Worm (Caenorhabditis elegans): ENCODE data around the gene C40A11.4.

The C40A11.4 gene

ce11 chrII:2168374-2168773, 31.2 kb downstream of the C40A11.4 start, which contains the start of gene fbxb-38:
TSS of gene fbxb-38 (minus strand) at chrII:2168763.
- TF ChIP-seq mep-1 (tag; optimal IDR thresholded peaks at IDR 0.05) (no peak), mab-5 (tag; optimal IDR thresholded peaks at IDR 0.05) (no peak), sem-2 (GFP tag; optimal IDR thresholded peaks at IDR 0.05) (no peak), cnd-1 (tag; optimal IDR thresholded peaks at IDR 0.05) (no peak), pha-4 (tag; optimal IDR thresholded peaks at IDR 0.05) (no peak), snpc-4 (tag; optimal IDR thresholded peaks at IDR 0.05) (no peak), bed-3 (GFP tag; optimal IDR thresholded peaks at IDR 0.05) (no peak), ces-1 (GFP tag; optimal IDR thresholded peaks at IDR 0.05) (no peak), lin-13 (tag; optimal IDR thresholded peaks at IDR 0.05) (no peak), elt-1 (tag; optimal IDR thresholded peaks at IDR 0.05; ENCODE audit: borderline replicate concordance, insufficient read depth) (no peak), nhr-237 (tag; optimal IDR thresholded peaks at IDR 0.05) (no peak), M03D4.4 (tag; optimal IDR thresholded peaks at IDR 0.05) (no peak)

- TF ChIP-seq sptf-1 (tag; optimal IDR thresholded peaks at IDR 0.05) (no peak), ham-2 (GFP tag; optimal IDR thresholded peaks at IDR 0.05) (no peak)
Observed at ce11 chrII:2170085-2170484, 32.9 kb downstream of the C40A11.4 start, which contains the start of gene C33C12.12. TSS of gene C33C12.12 (minus strand) at chrII:2170185.

ce11 chrII:2175367-2175766, 38.1 kb downstream of the C40A11.4 start, which contains the start of gene C33C12.7:
TSS of gene C33C12.7 (minus strand) at chrII:2175467.
- no peak for TF ChIP-seq drap-1 (GFP tag; optimal IDR thresholded peaks at IDR 0.05)
- no peak for TF ChIP-seq nhr-2 (tag; optimal IDR thresholded peaks at IDR 0.05)
- TF ChIP-seq mep-1 (tag; optimal IDR thresholded peaks at IDR 0.05), result no peak
- TF ChIP-seq hlh-1 (tag; optimal IDR thresholded peaks at IDR 0.05), result no peak
- no peak for TF ChIP-seq M03D4.4 (tag; optimal IDR thresholded peaks at IDR 0.05)
- TF ChIP-seq elt-1 (tag; optimal IDR thresholded peaks at IDR 0.05; ENCODE audit: borderline replicate concordance, insufficient read depth), result no peak
- no peak for TF ChIP-seq nhr-237 (tag; optimal IDR thresholded peaks at IDR 0.05)
- TF ChIP-seq sem-2 (GFP tag; optimal IDR thresholded peaks at IDR 0.05), result no peak
- TF ChIP-seq lin-13 (tag; optimal IDR thresholded peaks at IDR 0.05), result no peak
- no peak for TF ChIP-seq snpc-4 (tag; optimal IDR thresholded peaks at IDR 0.05)
- TF ChIP-seq ham-2 (GFP tag; optimal IDR thresholded peaks at IDR 0.05), result no peak
- TF ChIP-seq mls-2 (tag; optimal IDR thresholded peaks at IDR 0.05), result no peak
- no peak for TF ChIP-seq bed-3 (GFP tag; optimal IDR thresholded peaks at IDR 0.05)
- no peak for TF ChIP-seq lsy-2 (tag; optimal IDR thresholded peaks at IDR 0.05)
- no peak for TF ChIP-seq elt-3 (tag; optimal IDR thresholded peaks at IDR 0.05)
- TF ChIP-seq ceh-83 (GFP tag; optimal IDR thresholded peaks at IDR 0.05), result no peak
- TF ChIP-seq ces-1 (GFP tag; optimal IDR thresholded peaks at IDR 0.05), result no peak
- no peak for TF ChIP-seq unc-120 (tag; optimal IDR thresholded peaks at IDR 0.05; ENCODE audit: poor library complexity, severe bottlenecking)
- no peak for TF ChIP-seq nhr-12 (tag; optimal IDR thresholded peaks at IDR 0.05)
- TF ChIP-seq nhr-28 (tag; optimal IDR thresholded peaks at IDR 0.05), result no peak

- TF ChIP-seq mls-2 (tag; optimal IDR thresholded peaks at IDR 0.05), result no peak
- TF ChIP-seq lsy-2 (tag; optimal IDR thresholded peaks at IDR 0.05), result no peak
- TF ChIP-seq mep-1 (tag; optimal IDR thresholded peaks at IDR 0.05), result no peak
Observed at ce11 chrII:2176688-2177087, 39.5 kb downstream of the C40A11.4 start, which contains the start of gene gba-1. TSS of gene gba-1 (plus strand) at chrII:2176741.

ce11 chrII:2177735-2178134, 40.5 kb downstream of the C40A11.4 start:
- no peak for TF ChIP-seq ham-2 (GFP tag; optimal IDR thresholded peaks at IDR 0.05)
- no peak for TF ChIP-seq lsy-2 (tag; optimal IDR thresholded peaks at IDR 0.05)
- TF ChIP-seq mls-2 (tag; optimal IDR thresholded peaks at IDR 0.05), result no peak
- TF ChIP-seq sptf-1 (tag; optimal IDR thresholded peaks at IDR 0.05), result no peak
- no peak for TF ChIP-seq unc-120 (tag; optimal IDR thresholded peaks at IDR 0.05; ENCODE audit: poor library complexity, severe bottlenecking)
- TF ChIP-seq unc-62 (GFP tag; optimal IDR thresholded peaks at IDR 0.05), result no peak
- no peak for TF ChIP-seq cnd-1 (tag; optimal IDR thresholded peaks at IDR 0.05)
- no peak for TF ChIP-seq blmp-1 (tag; optimal IDR thresholded peaks at IDR 0.05)
- TF ChIP-seq mep-1 (tag; optimal IDR thresholded peaks at IDR 0.05), result no peak
- TF ChIP-seq snpc-4 (tag; optimal IDR thresholded peaks at IDR 0.05), result no peak
- no peak for TF ChIP-seq hlh-1 (tag; optimal IDR thresholded peaks at IDR 0.05)
- TF ChIP-seq drap-1 (GFP tag; optimal IDR thresholded peaks at IDR 0.05), result no peak
- no peak for TF ChIP-seq ceh-39 (tag; optimal IDR thresholded peaks at IDR 0.05)
- TF ChIP-seq zip-8 (tag; optimal IDR thresholded peaks at IDR 0.05), result no peak
- TF ChIP-seq mab-5 (tag; optimal IDR thresholded peaks at IDR 0.05), result no peak
- no peak for TF ChIP-seq elt-1 (tag; optimal IDR thresholded peaks at IDR 0.05; ENCODE audit: borderline replicate concordance, insufficient read depth)
- no peak for TF ChIP-seq nhr-12 (tag; optimal IDR thresholded peaks at IDR 0.05)
- no peak for TF ChIP-seq nhr-76 (tag; optimal IDR thresholded peaks at IDR 0.05)
